Fruit fly (Drosophila melanogaster): Measurements from ENCODE around the gene CG14543.

- TF ChIP-seq CG14667 (GFP tag; IDR thresholded peaks at IDR 0.05) (peak; percentile 41; the same call in 1 of the 2 replicates), CG12071 (GFP tag; optimal IDR thresholded peaks at IDR 0.05) (peak; percentile 82), CG14965 (GFP tag; optimal IDR thresholded peaks at IDR 0.05; ENCODE audit: borderline replicate concordance) (no peak), tio (GFP tag; optimal IDR thresholded peaks at IDR 0.05) (no peak), grn (GFP tag; optimal IDR thresholded peaks at IDR 0.05) (peak; percentile 54)
Measured at dm6 chr3R:26059195-26059594, 2.8 kb downstream of the CG14543 start, which contains the start of the genes RpL34a and Trmt61.
